Worm (Caenorhabditis elegans) whole organism, L4 larva: ENCODE data around the gene K11H12.4.

Source experiments
- F37D6.2 ChIP-seq: sonication (generic microtip); optimal IDR thresholded peaks from 2 replicates; lab custom pipeline; 2016; ENCODE audit warnings: mild to moderate bottlenecking, missing genetic modification characterization, missing compliant biosample characterization
- T26A8.4 ChIP-seq: fragments of 200-800 bp; sonication (Bioruptor generic); IDR thresholded peaks from 2 replicates; pipeline ENCODE4 v1.3.6; 2022; ENCODE audit warnings: missing genetic modification characterization, missing compliant biosample characterization
- Y105C5A.15 ChIP-seq: fragments of 200-800 bp; sonication (Bioruptor generic); IDR thresholded peaks from 2 replicates; pipeline ENCODE4 v1.3.6; 2022; ENCODE audit warnings: missing genetic modification characterization, missing compliant biosample characterization
- Y48G9A.11 ChIP-seq: fragments of 200-800 bp; sonication (Bioruptor generic); IDR thresholded peaks from 2 replicates; pipeline ENCODE4 v1.3.6; 2022; ENCODE audit warnings: missing genetic modification reagents, missing genetic modification characterization, missing compliant biosample characterization
- Y75B8A.6 ChIP-seq: fragments of 200-800 bp; sonication (Bioruptor generic); IDR thresholded peaks from 2 replicates; pipeline ENCODE4 v1.3.6; 2022; ENCODE audit warnings: missing genetic modification reagents, missing genetic modification characterization, missing compliant biosample characterization
- ZK337.2 ChIP-seq: fragments of 200-800 bp; sonication (Bioruptor generic); IDR thresholded peaks from 2 replicates; pipeline ENCODE4 v1.3.6; 2022; ENCODE audit warnings: missing genetic modification reagents, missing genetic modification characterization, missing compliant biosample characterization
- aha-1 ChIP-seq: fragments of 150-350 bp; peaks from one replicate; lab custom pipeline; 2014; ENCODE audit warnings: missing biosample characterization, missing genetic modification characterization
- aly-2 ChIP-seq: sonication (generic microtip); optimal IDR thresholded peaks from 2 replicates; lab custom pipeline; 2018; ENCODE audit warnings: missing biosample characterization, missing genetic modification characterization
- ama-1 ChIP-seq: fragments of 150-350 bp; optimal IDR thresholded peaks from 2 replicates; lab custom pipeline; 2014; ENCODE audit warnings: inconsistent platforms, mixed read lengths
- arid-1 ChIP-seq: fragments of 200-800 bp; sonication (Bioruptor generic); conservative IDR thresholded peaks from 2 replicates; pipeline ENCODE4 v1.3.6; 2022; ENCODE audit warnings: missing genetic modification reagents, missing genetic modification characterization, missing compliant biosample characterization
- cey-2 ChIP-seq: sonication (generic microtip); optimal IDR thresholded peaks from 3 replicates; lab custom pipeline; 2017; ENCODE audit warnings: missing genetic modification characterization, mild to moderate bottlenecking, missing compliant biosample characterization, antibody characterized with exemption, borderline replicate concordance; ENCODE audit not compliant: insufficient read depth
- daf-16 ChIP-seq, 3 experiments: sonication (generic microtip); optimal IDR thresholded peaks; 2 replicates each; lab custom pipeline; 2016 to 2017; ENCODE audit warnings: missing genetic modification characterization in 3 of 3, missing genetic modification reagents in 3 of 3, mild to moderate bottlenecking in 2 of 3, missing compliant biosample characterization in 2 of 3, missing biosample characterization in 1 of 3, moderate library complexity in 1 of 3
- daf-8 ChIP-seq: fragments of 200-800 bp; sonication (Bioruptor generic); IDR thresholded peaks from 2 replicates; pipeline ENCODE4 v1.3.6; 2022; ENCODE audit warnings: missing genetic modification characterization, missing compliant biosample characterization
- dmd-9 ChIP-seq: fragments of 200-800 bp; sonication (Bioruptor generic); IDR thresholded peaks from 2 replicates; pipeline ENCODE4 v1.3.6; 2022; ENCODE audit warnings: missing genetic modification reagents, missing genetic modification characterization, missing compliant biosample characterization
- duxl-1 ChIP-seq: sonication (generic microtip); optimal IDR thresholded peaks from 2 replicates; lab custom pipeline; 2016; ENCODE audit warnings: mild to moderate bottlenecking, missing genetic modification characterization, moderate library complexity, missing compliant biosample characterization; ENCODE audit not compliant: poor library complexity
- egl-43 ChIP-seq: fragments of 200-800 bp; sonication (Bioruptor generic); IDR thresholded peaks from 2 replicates; pipeline ENCODE4 v1.3.6; 2022; ENCODE audit warnings: missing genetic modification reagents, missing genetic modification characterization, missing compliant biosample characterization
- hif-1 ChIP-seq, 2 experiments: sonication (generic microtip); optimal IDR thresholded peaks; 2 replicates each; lab custom pipeline; 2016 to 2017; ENCODE audit warnings: missing compliant biosample characterization in 2 of 2, missing genetic modification characterization in 2 of 2, missing genetic modification reagents in 2 of 2, missing genotype in 2 of 2, mild to moderate bottlenecking in 1 of 2
- hlh-30 ChIP-seq: sonication (generic microtip); optimal IDR thresholded peaks from 2 replicates; lab custom pipeline; 2017; ENCODE audit warnings: antibody characterized with exemption, mild to moderate bottlenecking, missing genetic modification characterization, missing compliant biosample characterization; ENCODE audit not compliant: insufficient read depth
- jun-1 ChIP-seq: fragments of 150-350 bp; optimal IDR thresholded peaks from 2 replicates; lab custom pipeline; 2014; ENCODE audit warnings: missing biosample characterization, missing genetic modification reagents, missing genetic modification characterization
- lsy-2 ChIP-seq, 2 experiments: fragments of 150-350 bp in 1 of 2; sonication (generic microtip) in 1 of 2; optimal IDR thresholded peaks; 2 replicates each; lab custom pipeline; 2014 to 2017; ENCODE audit warnings: missing biosample characterization in 2 of 2, missing genetic modification characterization in 2 of 2
- mdl-1 ChIP-seq, 2 experiments: fragments of 150-350 bp in 1 of 2; sonication (generic microtip) in 1 of 2; optimal IDR thresholded peaks; 2 replicates each; lab custom pipeline; 2014 to 2017; ENCODE audit warnings: missing biosample characterization in 2 of 2, missing genetic modification characterization in 2 of 2
- mdt-29 ChIP-seq: fragments of 200-800 bp; sonication (Bioruptor generic); IDR thresholded peaks from 2 replicates; pipeline ENCODE4 v1.3.6; 2022; ENCODE audit warnings: missing genetic modification reagents, missing genetic modification characterization, missing compliant biosample characterization
- mes-2 ChIP-seq: sonication (generic microtip); optimal IDR thresholded peaks from 2 replicates; lab custom pipeline; 2016; ENCODE audit warnings: missing genotype, mild to moderate bottlenecking, missing genetic modification characterization, missing compliant biosample characterization; ENCODE audit not compliant: poor library complexity, severe bottlenecking
- nhr-102 ChIP-seq: sonication (generic microtip); optimal IDR thresholded peaks from 2 replicates; lab custom pipeline; 2016; ENCODE audit warnings: mild to moderate bottlenecking, missing genetic modification characterization, moderate library complexity, missing compliant biosample characterization
- nhr-11 ChIP-seq: fragments of 150-350 bp; optimal IDR thresholded peaks from 2 replicates; lab custom pipeline; 2014; ENCODE audit warnings: missing biosample characterization, missing genetic modification characterization
- nhr-48 ChIP-seq: sonication (generic microtip); optimal IDR thresholded peaks from 2 replicates; lab custom pipeline; 2016; ENCODE audit warnings: mild to moderate bottlenecking, missing genetic modification characterization, missing compliant biosample characterization
- php-3 ChIP-seq: fragments of 200-800 bp; sonication (Bioruptor generic); IDR thresholded peaks from 2 replicates; pipeline ENCODE4 v1.3.6; 2022; ENCODE audit warnings: missing genetic modification reagents, missing genetic modification characterization, missing compliant biosample characterization
- rbr-2 ChIP-seq: sonication (generic microtip); optimal IDR thresholded peaks from 2 replicates; lab custom pipeline; 2016; ENCODE audit warnings: missing genotype, missing genetic modification characterization, missing compliant biosample characterization
- saeg-2 ChIP-seq: fragments of 200-800 bp; sonication (Bioruptor generic); IDR thresholded peaks from 2 replicates; pipeline ENCODE4 v1.3.6; 2022; ENCODE audit warnings: missing genetic modification reagents, missing genetic modification characterization, missing compliant biosample characterization
- sdz-12 ChIP-seq: fragments of 200-800 bp; sonication (Bioruptor generic); optimal IDR thresholded peaks from 2 replicates; lab custom pipeline; 2018; ENCODE audit warnings: mild to moderate bottlenecking, missing genetic modification characterization, missing compliant biosample characterization
- snpc-4 ChIP-seq: fragments of 150-350 bp; optimal IDR thresholded peaks from 2 replicates; lab custom pipeline; 2014; ENCODE audit warnings: missing biosample characterization, missing genetic modification characterization
- spr-1 ChIP-seq: sonication (generic microtip); optimal IDR thresholded peaks from 2 replicates; lab custom pipeline; 2016; ENCODE audit warnings: mild to moderate bottlenecking, missing genetic modification characterization, missing compliant biosample characterization
- spr-3 ChIP-seq: fragments of 200-800 bp; sonication (Bioruptor generic); optimal IDR thresholded peaks from 2 replicates; lab custom pipeline; 2018; ENCODE audit warnings: mild to moderate bottlenecking, missing genetic modification characterization, missing compliant biosample characterization
- tra-1 ChIP-seq: fragments of 200-800 bp; sonication (Bioruptor generic); IDR thresholded peaks from 2 replicates; pipeline ENCODE4 v1.3.6; 2022; ENCODE audit warnings: missing genetic modification reagents, missing genetic modification characterization, missing compliant biosample characterization
- unc-39 ChIP-seq: sonication (generic microtip); optimal IDR thresholded peaks from 2 replicates; lab custom pipeline; 2017; ENCODE audit warnings: missing biosample characterization, missing genetic modification characterization
- unc-62 ChIP-seq, 3 experiments: fragments of 150-350 bp in 1 of 3; sonication (generic microtip); optimal IDR thresholded peaks in 2 of 3; peaks in 1 of 3; 1 replicate in 1 of 3; 2 replicates in 2 of 3; lab custom pipeline; 2014 to 2017; ENCODE audit warnings: missing biosample characterization in 3 of 3, missing genetic modification characterization in 3 of 3, missing genetic modification reagents in 3 of 3, missing genotype in 1 of 3
- vab-7 ChIP-seq: fragments of 200-800 bp; sonication (Bioruptor generic); IDR thresholded peaks from 2 replicates; pipeline ENCODE4 v1.3.6; 2022; ENCODE audit warnings: missing genetic modification reagents, missing genetic modification characterization, missing compliant biosample characterization
- ztf-11 ChIP-seq: fragments of 150-350 bp; optimal IDR thresholded peaks from 2 replicates; lab custom pipeline; 2014; ENCODE audit warnings: missing biosample characterization, missing genetic modification characterization
- ztf-7 ChIP-seq: fragments of 150-350 bp; optimal IDR thresholded peaks from 2 replicates; lab custom pipeline; 2014; ENCODE audit warnings: missing biosample characterization, missing genetic modification characterization

K11H12.4 gene

DNA sequence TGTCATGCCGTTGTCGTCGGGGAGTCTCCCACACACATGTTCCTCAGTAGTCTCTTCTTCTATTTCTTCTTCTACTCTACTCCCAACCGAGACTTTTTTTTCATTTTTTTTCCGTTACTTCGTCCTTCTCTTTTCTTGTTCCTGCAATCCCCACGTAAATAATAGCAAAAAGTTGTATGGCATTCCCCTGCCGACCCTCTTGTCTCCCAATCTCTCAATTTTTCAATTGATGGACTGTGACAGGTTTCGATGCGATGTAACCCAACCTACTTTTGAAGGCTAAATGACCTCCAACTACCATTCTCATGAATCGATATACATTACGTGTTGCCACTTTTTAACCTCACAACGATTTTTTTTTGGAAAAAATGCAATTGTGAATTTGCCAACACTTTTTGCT is 11.6 kb downstream of the K11H12.4 start (continued):
- no peak for TF ChIP-seq nhr-102 (tag; lab: Kevin White, UChicago)
- no peak for TF ChIP-seq rbr-2 (tag; lab: Kevin White, UChicago)

DNA sequence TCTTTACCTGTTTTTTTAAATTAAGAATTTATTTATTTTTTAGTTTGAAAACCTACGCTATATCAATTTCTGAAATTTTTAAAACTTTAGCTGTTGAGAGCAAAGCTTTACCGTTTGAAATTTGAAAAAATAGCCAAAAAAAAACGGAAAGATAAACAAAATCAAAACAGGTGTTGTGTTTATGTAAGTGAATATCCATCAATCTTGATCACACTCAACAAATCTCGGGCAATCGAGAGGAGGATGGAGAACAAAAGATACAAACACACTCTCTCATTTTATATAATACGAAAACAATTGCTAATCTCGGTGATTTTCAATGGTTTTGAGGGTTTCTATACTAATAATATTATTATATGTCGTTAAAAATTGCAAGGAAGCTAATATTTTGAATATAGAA is 14.1 kb downstream of the K11H12.4 start:
- TF ChIP-seq daf-16 (GFP tag; optimal IDR thresholded peaks at IDR 0.05; lab: Kevin White, UChicago) (peak in 1 of 2 experiments; percentile 54), daf-16 (tag; optimal IDR thresholded peaks at IDR 0.05; lab: Kevin White, UChicago) (no peak), unc-62 (GFP tag; optimal IDR thresholded peaks at IDR 0.05 in 1 of 2; lab: Kevin White, UChicago) (peak in 1 of 2 experiments; percentile 75), unc-62 (tag; optimal IDR thresholded peaks at IDR 0.05; lab: Kevin White, UChicago) (no peak), nhr-11 (tag; lab: Kevin White, UChicago) (no peak), vab-7 (GFP tag; lab: Robert Waterston, UW) (no peak)

DNA sequence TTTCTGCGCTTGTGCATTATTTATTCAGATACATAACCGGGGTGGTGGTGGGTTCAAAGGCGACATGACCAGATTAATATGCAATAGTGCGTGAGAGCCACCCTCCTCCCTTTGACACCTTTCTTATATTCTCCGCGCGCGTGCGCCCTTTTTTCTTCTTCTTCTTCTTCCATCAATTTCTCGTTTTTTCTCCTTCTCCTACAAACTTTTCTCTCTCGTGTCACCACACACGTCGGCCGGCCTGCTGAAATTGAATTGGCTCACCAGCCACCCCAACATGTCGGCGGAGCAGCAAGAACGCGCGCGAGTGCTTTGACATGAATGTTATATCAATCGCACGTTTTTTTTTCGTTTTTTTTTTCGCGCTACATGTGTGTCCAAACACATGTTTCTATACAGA is 16.1 kb downstream of the K11H12.4 start:
- TF ChIP-seq rbr-2 (tag; lab: Kevin White, UChicago) = peak; percentile 28
- TF ChIP-seq daf-8 = no peak
- TF ChIP-seq tra-1 (GFP tag; lab: Robert Waterston, UW) = no peak
- TF ChIP-seq lsy-2 (tag; optimal IDR thresholded peaks at IDR 0.05; lab: Kevin White, UChicago) = peak in 1 of 2 experiments; percentile 31
- TF ChIP-seq cey-2 (tag; lab: Kevin White, UChicago) = no peak
- no peak for TF ChIP-seq nhr-48
- TF ChIP-seq Y105C5A.15 (GFP tag; lab: Robert Waterston, UW) = no peak
- TF ChIP-seq F37D6.2 (tag; lab: Kevin White, UChicago) = no peak
- TF ChIP-seq Y48G9A.11 (GFP tag; lab: Robert Waterston, UW) = no peak
- no peak for TF ChIP-seq mdt-29 (GFP tag; lab: Robert Waterston, UW)
- no peak for TF ChIP-seq spr-1 (tag; lab: Kevin White, UChicago)
- TF ChIP-seq mes-2 (tag; lab: Kevin White, UChicago) = no peak
- peak; percentile 15 for TF ChIP-seq hlh-30 (tag; lab: Kevin White, UChicago)
- TF ChIP-seq egl-43 = peak; percentile 23; the same call in 1 of the 2 replicates
- peak in 1 of 2 experiments; percentile 12 for TF ChIP-seq mdl-1 (tag; optimal IDR thresholded peaks at IDR 0.05; lab: Kevin White, UChicago)
- TF ChIP-seq saeg-2 (GFP tag; lab: Robert Waterston, UW) = no peak
- TF ChIP-seq, all 104 proteins: peak for 5

DNA sequence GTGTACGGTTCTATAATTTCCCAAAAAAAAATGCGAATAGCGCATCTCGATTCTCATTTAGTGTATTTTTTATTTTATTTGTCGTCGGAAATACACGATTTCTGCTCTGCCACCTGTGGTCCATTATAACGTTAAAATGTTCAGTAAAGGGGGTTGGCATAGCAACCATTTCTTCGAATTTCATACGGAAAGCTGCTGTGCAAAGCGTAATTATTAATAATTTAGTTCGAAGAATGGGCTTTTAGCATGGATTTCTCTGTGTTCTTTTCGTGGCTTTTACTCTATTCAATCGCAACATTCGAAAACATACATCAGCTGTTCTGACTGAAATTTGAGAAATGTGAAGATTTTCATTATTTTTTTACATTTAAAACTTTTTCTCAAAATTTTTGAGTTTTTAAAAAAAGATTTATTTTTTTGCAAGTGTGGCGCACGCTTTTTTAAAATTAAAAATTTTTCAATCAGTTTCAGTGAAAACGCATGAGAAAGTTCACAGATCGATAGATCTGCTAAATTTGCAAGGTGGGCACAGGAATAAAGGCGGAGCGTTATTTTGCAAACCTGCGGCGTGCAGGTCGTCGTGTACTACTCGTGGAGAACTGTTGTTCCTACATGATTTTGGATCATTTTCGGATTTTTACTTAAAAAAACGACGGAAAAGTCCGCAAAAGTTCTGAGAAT is 17.0 kb downstream of the K11H12.4 start:
- TF ChIP-seq aha-1 (tag; lab: Kevin White, UChicago) = peak; percentile 85
- TF ChIP-seq ama-1 (lab: Kevin White, UChicago) = peak; percentile 69
- TF ChIP-seq arid-1 = no peak
- no peak for TF ChIP-seq daf-16 (GFP tag; optimal IDR thresholded peaks at IDR 0.05; lab: Kevin White, UChicago)
- peak; percentile 29 for TF ChIP-seq daf-16 (tag; optimal IDR thresholded peaks at IDR 0.05; lab: Kevin White, UChicago)
- TF ChIP-seq mes-2 (tag; lab: Kevin White, UChicago) = peak; percentile 2
- peak in 1 of 2 experiments; percentile 15 for TF ChIP-seq hif-1 (tag; optimal IDR thresholded peaks at IDR 0.05; lab: Kevin White, UChicago)
- no peak for TF ChIP-seq ztf-7
- TF ChIP-seq, all 104 proteins: peak for 5

DNA sequence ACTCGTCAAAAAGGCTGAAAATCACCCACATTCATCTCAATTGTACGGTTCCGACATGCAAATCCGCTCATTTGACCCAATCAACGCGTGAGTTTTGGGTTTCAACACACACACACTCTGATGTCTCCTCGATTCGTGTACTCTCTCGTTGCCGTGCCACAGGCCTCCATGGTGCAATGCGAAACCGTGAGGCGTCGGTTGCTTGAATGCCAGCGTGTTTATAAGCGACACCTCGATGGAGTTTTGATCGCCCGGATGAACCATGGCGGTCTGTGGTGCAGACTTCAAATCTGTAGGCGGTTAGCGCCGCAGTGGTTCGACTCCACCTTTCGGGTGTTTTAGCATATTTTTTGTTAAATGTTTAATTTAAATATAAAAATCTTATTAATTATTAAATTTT is 17.8 kb downstream of the K11H12.4 start:
- no peak for TF ChIP-seq saeg-2 (GFP tag; lab: Robert Waterston, UW)
- TF ChIP-seq snpc-4 (tag; lab: Kevin White, UChicago) = peak; percentile 92
- TF ChIP-seq egl-43 = peak; percentile 66; the same call in 1 of the 2 replicates
- TF ChIP-seq unc-62 (GFP tag; optimal IDR thresholded peaks at IDR 0.05 in 1 of 2; lab: Kevin White, UChicago) = no peak
- no peak for TF ChIP-seq unc-62 (tag; optimal IDR thresholded peaks at IDR 0.05; lab: Kevin White, UChicago)
- no peak for TF ChIP-seq aly-2 (tag; lab: Kevin White, UChicago)
- peak; percentile 68 for TF ChIP-seq Y48G9A.11 (GFP tag; lab: Robert Waterston, UW)
- peak in 1 of 2 experiments; percentile 32 for TF ChIP-seq mdl-1 (tag; optimal IDR thresholded peaks at IDR 0.05; lab: Kevin White, UChicago)
- peak; percentile 37; the same call in 1 of the 2 replicates for TF ChIP-seq T26A8.4
- no peak for TF ChIP-seq dmd-9 (GFP tag; lab: Robert Waterston, UW)
- TF ChIP-seq duxl-1 = peak; percentile 70
- TF ChIP-seq hlh-30 (tag; lab: Kevin White, UChicago) = peak; percentile 60
- TF ChIP-seq sdz-12 (GFP tag; lab: Kevin White, UChicago) = no peak
- no peak for TF ChIP-seq php-3
- no peak for TF ChIP-seq hif-1 (tag; optimal IDR thresholded peaks at IDR 0.05; lab: Kevin White, UChicago)
- no peak for TF ChIP-seq Y75B8A.6 (GFP tag; lab: Robert Waterston, UW)
- TF ChIP-seq ztf-11 = no peak
- no peak for TF ChIP-seq ZK337.2 (GFP tag; lab: Robert Waterston, UW)
- no peak for TF ChIP-seq spr-1 (tag; lab: Kevin White, UChicago)
- TF ChIP-seq jun-1 (tag; lab: Kevin White, UChicago) = no peak
- no peak for TF ChIP-seq spr-3 (GFP tag; lab: Kevin White, UChicago)
- no peak for TF ChIP-seq unc-39 (tag; lab: Kevin White, UChicago)
